Worm (Caenorhabditis elegans) whole organism, L2 larva: ENCODE data around the gene M03F8.5.

ENCODE experiments used
- ceh-82 ChIP-seq: fragments of 150-350 bp; optimal IDR thresholded peaks from 2 replicates; lab custom pipeline; 2014; ENCODE audit warnings: missing biosample characterization, missing genetic modification characterization
- gmeb-1 ChIP-seq: fragments of 150-350 bp; optimal IDR thresholded peaks from 2 replicates; lab custom pipeline; 2014; ENCODE audit warnings: missing biosample characterization, missing genetic modification characterization
- lin-13 ChIP-seq: fragments of 150-350 bp; optimal IDR thresholded peaks from 2 replicates; lab custom pipeline; 2014; ENCODE audit warnings: missing biosample characterization, missing genetic modification reagents, missing genetic modification characterization
- lsy-2 ChIP-seq, 2 experiments: fragments of 150-350 bp in 1 of 2; sonication (generic microtip) in 1 of 2; optimal IDR thresholded peaks; 2 replicates each; lab custom pipeline; 2014 to 2017; ENCODE audit warnings: missing biosample characterization in 2 of 2, missing genetic modification characterization in 2 of 2
- nhr-11 ChIP-seq: fragments of 150-350 bp; optimal IDR thresholded peaks from 2 replicates; lab custom pipeline; 2014; ENCODE audit warnings: missing biosample characterization, missing genetic modification characterization
- nhr-12 ChIP-seq: fragments of 150-350 bp; optimal IDR thresholded peaks from 2 replicates; lab custom pipeline; 2014; ENCODE audit warnings: missing biosample characterization, missing genetic modification characterization
- nhr-6 ChIP-seq: fragments of 150-350 bp; optimal IDR thresholded peaks from 2 replicates; lab custom pipeline; 2014; ENCODE audit warnings: missing biosample characterization, missing genetic modification characterization
- nhr-77 ChIP-seq: fragments of 150-350 bp; optimal IDR thresholded peaks from 2 replicates; lab custom pipeline; 2014; ENCODE audit warnings: missing biosample characterization, missing genetic modification characterization
- sem-4 ChIP-seq: fragments of 150-350 bp; optimal IDR thresholded peaks from 2 replicates; lab custom pipeline; 2014; ENCODE audit warnings: missing biosample characterization, missing genetic modification reagents, missing genetic modification characterization
- sma-9 ChIP-seq, 2 experiments: fragments of 150-350 bp in 1 of 2; sonication (generic microtip) in 1 of 2; optimal IDR thresholded peaks; 2 replicates each; lab custom pipeline; 2014 to 2016; ENCODE audit warnings: missing genetic modification characterization in 2 of 2, mild to moderate bottlenecking in 1 of 2, missing biosample characterization in 1 of 2, missing compliant biosample characterization in 1 of 2, missing genetic modification reagents in 1 of 2, moderate library complexity in 1 of 2
- snpc-4 ChIP-seq: fragments of 150-350 bp; optimal IDR thresholded peaks from 2 replicates; lab custom pipeline; 2014; ENCODE audit warnings: missing biosample characterization, missing genetic modification characterization
- zag-1 ChIP-seq: fragments of 150-350 bp; optimal IDR thresholded peaks from 2 replicates; lab custom pipeline; 2014; ENCODE audit warnings: missing biosample characterization, missing genetic modification characterization

ce11 chrV:5907090-5907489, 29.5 kb downstream of the M03F8.5 start, which contains the start of gene C04E6.4:
- no peak for TF ChIP-seq ceh-82 (tag; lab: Kevin White, UChicago)
- TF ChIP-seq zag-1 (tag; lab: Kevin White, UChicago) = no peak
- no peak for TF ChIP-seq lin-13 (GFP tag; lab: Kevin White, UChicago)
- TF ChIP-seq sem-4 (tag; lab: Kevin White, UChicago) = no peak
- no peak for TF ChIP-seq gmeb-1 (tag; lab: Kevin White, UChicago)
- no peak for TF ChIP-seq nhr-6 (tag; lab: Kevin White, UChicago)
- TF ChIP-seq nhr-11 = no peak
- no peak for TF ChIP-seq snpc-4 (tag; lab: Kevin White, UChicago)
- no peak for TF ChIP-seq nhr-77
- no peak for TF ChIP-seq sma-9 (GFP tag; optimal IDR thresholded peaks at IDR 0.05; lab: Kevin White, UChicago)
- TF ChIP-seq sma-9 (tag; optimal IDR thresholded peaks at IDR 0.05; lab: Kevin White, UChicago) = no peak
- TF ChIP-seq lsy-2 (tag; optimal IDR thresholded peaks at IDR 0.05; lab: Kevin White, UChicago) = no peak
- TF ChIP-seq nhr-12 (tag; lab: Kevin White, UChicago) = no peak
